Fruit fly (Drosophila melanogaster) S2 (cell line): ENCODE results near the gene wnd.

Source experiments
- CG8478 ChIP-seq: fragments of >200 bp; optimal IDR thresholded peaks from 2 replicates; lab custom pipeline; 2018
- CTCF ChIP-seq, 2 experiments: fragments of >200 bp; optimal IDR thresholded peaks; 2 replicates each; lab custom pipeline; 2018

DNA sequence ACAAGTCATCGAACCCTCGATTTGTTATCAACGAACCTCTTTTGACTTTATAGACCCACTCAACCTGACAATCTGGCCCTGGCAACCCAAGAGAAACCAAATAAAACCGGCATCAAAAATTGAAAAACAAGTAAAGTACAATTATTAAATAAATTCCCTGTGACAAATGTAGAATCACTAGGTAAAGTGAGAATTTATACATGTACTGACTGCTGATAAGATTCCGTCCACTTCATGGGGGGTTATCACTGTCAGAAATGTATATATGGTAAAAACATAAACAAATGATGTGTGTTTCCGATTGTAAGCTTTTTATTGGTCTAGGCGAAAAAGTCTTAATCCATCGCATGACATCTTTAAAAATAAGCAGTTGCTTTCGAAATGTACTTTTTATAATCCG is 13.1 kb upstream of the wnd start:
- TF ChIP-seq CG8478 (lab: Kevin White, UChicago): no peak
- TF ChIP-seq CTCF (optimal IDR thresholded peaks at IDR 0.05; lab: Kevin White, UChicago): no peak
